Fruit fly (Drosophila melanogaster) whole organism, embryonic: ENCODE data around the gene CG8673.
A peak's percentile ranks its signal among the peaks of the same experiment; 100 is the strongest.

Experiments
- Abd-B ChIP-seq: fragments of 200-800 bp; sonication (Bioruptor generic); optimal IDR thresholded peaks from 2 replicates; lab custom pipeline; 2018; ENCODE audit warnings: missing biosample characterization, mild to moderate bottlenecking, missing genetic modification characterization, moderate library complexity
- Aef1 ChIP-seq: fragments of 200-800 bp; sonication (Bioruptor generic); IDR thresholded peaks from 3 replicates; pipeline ENCODE4 v1.3.6; 2022; ENCODE audit warnings: missing biosample characterization, missing genetic modification characterization
- Antp ChIP-seq: fragments of 200-800 bp; sonication (Bioruptor generic); optimal IDR thresholded peaks from 3 replicates; lab custom pipeline; 2016; ENCODE audit warnings: missing biosample characterization, missing genetic modification characterization
- Awh ChIP-seq: fragments of 200-800 bp; sonication (Bioruptor generic); IDR thresholded peaks from 2 replicates; pipeline ENCODE4, ENCODE4 v1.3.6; 2022; ENCODE audit warnings: missing biosample characterization, missing genetic modification characterization
- CG10321 ChIP-seq: fragments of 200-800 bp; sonication (Bioruptor generic); IDR thresholded peaks from 2 replicates; pipeline ENCODE4 v1.3.6; 2022; ENCODE audit warnings: missing biosample characterization, missing genetic modification characterization
- CG12104 ChIP-seq: fragments of 200-800 bp; sonication (Bioruptor generic); optimal IDR thresholded peaks from 3 replicates; lab custom pipeline; 2016; ENCODE audit warnings: missing biosample characterization, missing genetic modification characterization
- CG12659 ChIP-seq: fragments of 200-800 bp; sonication (Bioruptor generic); optimal IDR thresholded peaks from 3 replicates; lab custom pipeline; 2017; ENCODE audit warnings: mild to moderate bottlenecking, missing biosample characterization, missing genetic modification reagents, missing genetic modification characterization
- CG12942 ChIP-seq: fragments of 200-800 bp; sonication (Bioruptor generic); optimal IDR thresholded peaks from 3 replicates; lab custom pipeline; 2016; ENCODE audit warnings: missing biosample characterization, missing genetic modification characterization
- CG13287 ChIP-seq: fragments of 200-800 bp; sonication (Bioruptor generic); IDR thresholded peaks from 2 replicates; pipeline ENCODE4 v1.3.6; 2022; ENCODE audit warnings: missing biosample characterization, missing genetic modification characterization; ENCODE audit not compliant: partially characterized antibody
- CG13296 ChIP-seq: fragments of 200-800 bp; sonication (Bioruptor generic); optimal IDR thresholded peaks from 3 replicates; lab custom pipeline; 2018; ENCODE audit warnings: missing biosample characterization, mild to moderate bottlenecking, missing genetic modification characterization
- CG1602 ChIP-seq: fragments of 200-800 bp; sonication (Bioruptor generic); optimal IDR thresholded peaks from 3 replicates; lab custom pipeline; 2016; ENCODE audit warnings: missing biosample characterization, missing genetic modification characterization
- CG1603 ChIP-seq: fragments of 200-800 bp; sonication (Bioruptor generic); optimal IDR thresholded peaks from 2 replicates; lab custom pipeline; 2019; ENCODE audit warnings: missing biosample characterization, mild to moderate bottlenecking, missing genetic modification characterization, moderate library complexity
- CG16815 ChIP-seq: fragments of 200-800 bp; sonication (Bioruptor generic); optimal IDR thresholded peaks from 3 replicates; lab custom pipeline; 2017; ENCODE audit warnings: missing biosample characterization, mild to moderate bottlenecking, missing genetic modification characterization
- CG18619 ChIP-seq: fragments of 200-800 bp; sonication (Bioruptor generic); optimal IDR thresholded peaks from 3 replicates; lab custom pipeline; 2017; ENCODE audit warnings: missing biosample characterization, mild to moderate bottlenecking, missing genetic modification characterization
- CG34376 ChIP-seq: fragments of 200-800 bp; sonication (Bioruptor generic); optimal IDR thresholded peaks from 2 replicates; lab custom pipeline; 2018; ENCODE audit warnings: missing biosample characterization, mild to moderate bottlenecking, missing genetic modification characterization
- CG5953 ChIP-seq: fragments of 200-800 bp; sonication (Bioruptor generic); IDR thresholded peaks from 2 replicates; pipeline ENCODE4 v1.3.6; 2022; ENCODE audit warnings: missing biosample characterization, missing genetic modification characterization
- CG6683 ChIP-seq: fragments of 200-800 bp; sonication (Bioruptor generic); optimal IDR thresholded peaks from 2 replicates; lab custom pipeline; 2017; ENCODE audit warnings: missing biosample characterization, mild to moderate bottlenecking, missing genetic modification characterization, missing genetic modification reagents
- CG6813 ChIP-seq: fragments of 200-800 bp; sonication (Bioruptor generic); optimal IDR thresholded peaks from 2 replicates; lab custom pipeline; 2017; ENCODE audit warnings: missing biosample characterization, missing genetic modification characterization, mild to moderate bottlenecking, moderate library complexity, missing genetic modification reagents
- CG9817 ChIP-seq: fragments of 200-800 bp; sonication (Bioruptor generic); optimal IDR thresholded peaks from 2 replicates; lab custom pipeline; 2018; ENCODE audit warnings: missing biosample characterization, mild to moderate bottlenecking, missing genetic modification characterization, moderate library complexity
- CHES-1-like ChIP-seq: fragments of 200-800 bp; sonication (Bioruptor generic); optimal IDR thresholded peaks from 2 replicates; lab custom pipeline; 2016; ENCODE audit warnings: missing biosample characterization, missing genetic modification characterization
- CrebB ChIP-seq: fragments of 200-800 bp; sonication (Bioruptor generic); optimal IDR thresholded peaks from 3 replicates; lab custom pipeline; 2018; ENCODE audit warnings: missing biosample characterization, mild to moderate bottlenecking, missing genetic modification characterization
- Ets97D ChIP-seq: fragments of 200-800 bp; sonication (Bioruptor generic); optimal IDR thresholded peaks from 3 replicates; lab custom pipeline; 2016; ENCODE audit warnings: missing biosample characterization, missing genetic modification characterization
- Mad ChIP-seq: fragments of 200-800 bp; sonication (Bioruptor generic); optimal IDR thresholded peaks from 2 replicates; lab custom pipeline; 2016; ENCODE audit warnings: missing biosample characterization, missing genetic modification characterization
- Max ChIP-seq: fragments of 200-800 bp; sonication (Bioruptor generic); optimal IDR thresholded peaks from 2 replicates; lab custom pipeline; 2016; ENCODE audit warnings: missing biosample characterization, mild to moderate bottlenecking, missing genetic modification characterization
- Mes4 ChIP-seq: fragments of 200-800 bp; sonication (Bioruptor generic); optimal IDR thresholded peaks from 2 replicates; lab custom pipeline; 2016; ENCODE audit warnings: missing biosample characterization, missing genetic modification characterization
- NK7.1 ChIP-seq: fragments of 200-800 bp; sonication (Bioruptor generic); optimal IDR thresholded peaks from 3 replicates; lab custom pipeline; 2016; ENCODE audit warnings: missing biosample characterization, missing genetic modification characterization
- Oli ChIP-seq: fragments of 200-800 bp; sonication (Bioruptor generic); optimal IDR thresholded peaks from 2 replicates; lab custom pipeline; 2018; ENCODE audit warnings: missing biosample characterization, mild to moderate bottlenecking, missing genetic modification characterization, moderate library complexity
- al ChIP-seq: fragments of 200-800 bp; sonication (Bioruptor generic); IDR thresholded peaks from 2 replicates; pipeline ENCODE4 v1.3.6; 2022; ENCODE audit warnings: missing biosample characterization, missing genetic modification characterization
- ap ChIP-seq: fragments of 200-800 bp; sonication (Bioruptor generic); IDR thresholded peaks from 2 replicates; pipeline ENCODE4 v1.3.6; 2022; ENCODE audit warnings: missing biosample characterization, missing genetic modification characterization
- ash1 ChIP-seq: fragments of 200-800 bp; sonication (Bioruptor generic); optimal IDR thresholded peaks from 2 replicates; lab custom pipeline; 2018; ENCODE audit warnings: missing biosample characterization, mild to moderate bottlenecking, missing genetic modification characterization
- bcd ChIP-seq: fragments of 200-800 bp; sonication (Bioruptor generic); optimal IDR thresholded peaks from 2 replicates; lab custom pipeline; 2017; ENCODE audit warnings: missing biosample characterization, mild to moderate bottlenecking, missing genetic modification characterization
- bigmax ChIP-seq: fragments of 200-800 bp; sonication (Bioruptor generic); optimal IDR thresholded peaks from 2 replicates; lab custom pipeline; 2018; ENCODE audit warnings: missing biosample characterization, mild to moderate bottlenecking, missing genetic modification characterization
- bowl ChIP-seq: fragments of 200-800 bp; sonication (Bioruptor generic); IDR thresholded peaks from 2 replicates; pipeline ENCODE4 v1.3.6; 2022; ENCODE audit warnings: missing biosample characterization, missing genetic modification characterization
- cad ChIP-seq: fragments of >200 bp; optimal IDR thresholded peaks from 2 replicates; lab custom pipeline; 2017; ENCODE audit warnings: missing biosample characterization, missing genetic modification characterization
- chn ChIP-seq: fragments of 200-800 bp; sonication (Bioruptor generic); optimal IDR thresholded peaks from 2 replicates; lab custom pipeline; 2016; ENCODE audit warnings: missing biosample characterization, missing genetic modification characterization
- da ChIP-seq: fragments of 200-800 bp; sonication (Bioruptor generic); optimal IDR thresholded peaks from 2 replicates; lab custom pipeline; 2016; ENCODE audit warnings: missing biosample characterization, missing genetic modification characterization
- dmrt99B ChIP-seq: fragments of 200-800 bp; sonication (Bioruptor generic); optimal IDR thresholded peaks from 2 replicates; lab custom pipeline; 2018; ENCODE audit warnings: missing biosample characterization, mild to moderate bottlenecking, missing genetic modification characterization, moderate library complexity
- dysf ChIP-seq: fragments of 200-800 bp; sonication (Bioruptor generic); IDR thresholded peaks from 3 replicates; pipeline ENCODE4 v1.3.6; 2022; ENCODE audit warnings: missing biosample characterization, missing genetic modification characterization
- esg ChIP-seq: fragments of 200-800 bp; sonication (Bioruptor generic); conservative IDR thresholded peaks from 2 replicates; pipeline ENCODE4 v1.3.6; 2022; ENCODE audit warnings: missing biosample characterization, missing genetic modification characterization
- grn ChIP-seq: fragments of 200-800 bp; sonication (Bioruptor generic); optimal IDR thresholded peaks from 3 replicates; lab custom pipeline; 2017; ENCODE audit warnings: missing biosample characterization, missing genetic modification characterization
- ham ChIP-seq: fragments of 200-800 bp; sonication (Bioruptor generic); IDR thresholded peaks from 2 replicates; pipeline ENCODE4 v1.3.6; 2022; ENCODE audit warnings: missing biosample characterization, missing genetic modification characterization
- ken ChIP-seq: fragments of 200-800 bp; sonication (Bioruptor generic); IDR thresholded peaks from 3 replicates; pipeline ENCODE4 v1.3.6; 2022; ENCODE audit warnings: missing biosample characterization, missing genetic modification characterization
- org-1 ChIP-seq: fragments of 200-800 bp; sonication (Bioruptor generic); optimal IDR thresholded peaks from 2 replicates; lab custom pipeline; 2017; ENCODE audit warnings: missing biosample characterization, missing genetic modification characterization
- pan ChIP-seq, 4 experiments: fragments of >200 bp in 3 of 4; fragments of 200-800 bp in 1 of 4; sonication (Bioruptor generic) in 1 of 4; optimal IDR thresholded peaks in 3 of 4; IDR thresholded peaks in 1 of 4; 2 replicates each; pipeline versions ENCODE4 v1.3.6 to Lab custom; 2017 to 2022; ENCODE audit warnings: missing biosample characterization in 2 of 4, missing genetic modification characterization in 2 of 4, mixed read lengths in 1 of 4
- pfk ChIP-seq: fragments of 200-800 bp; sonication (Bioruptor generic); optimal IDR thresholded peaks from 2 replicates; lab custom pipeline; 2018; ENCODE audit warnings: missing biosample characterization, mild to moderate bottlenecking, missing genetic modification characterization, moderate library complexity
- phol ChIP-seq: fragments of 200-800 bp; sonication (Bioruptor generic); optimal IDR thresholded peaks from 3 replicates; lab custom pipeline; 2018; ENCODE audit warnings: missing biosample characterization, mild to moderate bottlenecking, missing genetic modification characterization, moderate library complexity
- run ChIP-seq: fragments of 200-800 bp; sonication (Bioruptor generic); optimal IDR thresholded peaks from 3 replicates; lab custom pipeline; 2018; ENCODE audit warnings: missing biosample characterization, mild to moderate bottlenecking, missing genetic modification characterization
- sqz ChIP-seq: fragments of 200-800 bp; sonication (Bioruptor generic); optimal IDR thresholded peaks from 3 replicates; lab custom pipeline; 2018; ENCODE audit warnings: missing biosample characterization, mild to moderate bottlenecking, missing genetic modification characterization
- tin ChIP-seq: fragments of 200-800 bp; sonication (Bioruptor generic); optimal IDR thresholded peaks from 3 replicates; lab custom pipeline; 2016; ENCODE audit warnings: missing biosample characterization, missing genetic modification characterization
- tna ChIP-seq: fragments of 200-800 bp; sonication (Bioruptor generic); IDR thresholded peaks from 2 replicates; pipeline ENCODE4 v1.3.6; 2022; ENCODE audit warnings: missing biosample characterization, missing genetic modification characterization; ENCODE audit not compliant: partially characterized antibody
- z ChIP-seq: fragments of 200-800 bp; sonication (Bioruptor generic); IDR thresholded peaks from 3 replicates; pipeline ENCODE4 v1.3.6; 2022; ENCODE audit warnings: missing biosample characterization, missing genetic modification characterization

CG8673 gene

dm6 chr2L:8097461-8097860 is 26.7 kb upstream of the CG8673 start (continued):
- TF ChIP-seq CG16815 (GFP tag; lab: Kevin White, UChicago) (no peak), ap (GFP tag; lab: Robert Waterston, UW) (no peak), NK7.1 (GFP tag; lab: Kevin White, UChicago) (no peak), esg (GFP tag; lab: Robert Waterston, UW) (no peak), Antp (GFP tag; lab: Kevin White, UChicago) (no peak), tin (no peak), ham (GFP tag; lab: Robert Waterston, UW) (no peak), ken (GFP tag; lab: Robert Waterston, UW) (no peak), dmrt99B (peak; percentile 51), pfk (GFP tag; lab: Kevin White, UChicago) (peak; percentile 45), CG34376 (peak; percentile 63), CG1602 (no peak), dysf (GFP tag; lab: Robert Waterston, UW) (peak; percentile 44; the same call in 1 of the 3 replicates), CrebB (tag; lab: Kevin White, UChicago) (peak; percentile 63), CHES-1-like (GFP tag; lab: Kevin White, UChicago) (no peak), Ets97D (GFP tag; lab: Kevin White, UChicago) (no peak), Oli (tag; lab: Kevin White, UChicago) (no peak), CG13296 (peak; percentile 82), CG12659 (GFP tag; lab: Kevin White, UChicago) (peak; percentile 37), da (GFP tag; lab: Kevin White, UChicago) (no peak), CG6813 (GFP tag; lab: Kevin White, UChicago) (peak; percentile 81), CG1603 (tag; lab: Kevin White, UChicago) (peak; percentile 57), tna (no peak), Mes4 (GFP tag; lab: Kevin White, UChicago) (no peak), Max (GFP tag; lab: Kevin White, UChicago) (no peak), phol (tag; lab: Kevin White, UChicago) (no peak), bigmax (GFP tag; lab: Kevin White, UChicago) (peak; percentile 50), bcd (peak; percentile 68), Aef1 (no peak), cad (GFP tag; lab: Kevin White, UChicago) (no peak), CG10321 (no peak), al (GFP tag; lab: Robert Waterston, UW) (no peak), Abd-B (GFP tag; lab: Kevin White, UChicago) (no peak), CG18619 (GFP tag; lab: Kevin White, UChicago) (peak; percentile 49), CG12942 (GFP tag; lab: Kevin White, UChicago) (no peak), sqz (GFP tag; lab: Kevin White, UChicago) (peak; percentile 54), CG12104 (GFP tag; lab: Kevin White, UChicago) (peak; percentile 55), Mad (GFP tag; lab: Kevin White, UChicago) (no peak), chn (GFP tag; lab: Kevin White, UChicago) (no peak), ash1 (GFP tag; lab: Kevin White, UChicago) (peak; percentile 29), CG5953 (GFP tag; lab: Robert Waterston, UW) (no peak), CG13287 (GFP tag; lab: Robert Waterston, UW) (0 out of 2 replicates have a peak, but pooled peaks have one; percentile 12), Awh (GFP tag; lab: Robert Waterston, UW) (peak; percentile 53; the same call in 1 of the 2 replicates), pan (optimal IDR thresholded peaks at IDR 0.05; lab: Kevin White, UChicago) (no peak), pan (GFP tag; optimal IDR thresholded peaks at IDR 0.05 in 1 of 2, IDR thresholded peaks at IDR 0.05 in 1 of 2) (no peak), CG6683 (GFP tag; lab: Kevin White, UChicago) (peak; percentile 73), z (no peak), run (tag; lab: Kevin White, UChicago) (peak; percentile 32), grn (GFP tag; lab: Kevin White, UChicago) (peak; percentile 64), bowl (GFP tag; lab: Robert Waterston, UW) (no peak), org-1 (GFP tag; lab: Kevin White, UChicago) (peak; percentile 3), CG9817 (tag; lab: Kevin White, UChicago) (peak; percentile 45)
